Worm (Caenorhabditis elegans): ENCODE measurements around the gene R07G3.7.

DNA sequence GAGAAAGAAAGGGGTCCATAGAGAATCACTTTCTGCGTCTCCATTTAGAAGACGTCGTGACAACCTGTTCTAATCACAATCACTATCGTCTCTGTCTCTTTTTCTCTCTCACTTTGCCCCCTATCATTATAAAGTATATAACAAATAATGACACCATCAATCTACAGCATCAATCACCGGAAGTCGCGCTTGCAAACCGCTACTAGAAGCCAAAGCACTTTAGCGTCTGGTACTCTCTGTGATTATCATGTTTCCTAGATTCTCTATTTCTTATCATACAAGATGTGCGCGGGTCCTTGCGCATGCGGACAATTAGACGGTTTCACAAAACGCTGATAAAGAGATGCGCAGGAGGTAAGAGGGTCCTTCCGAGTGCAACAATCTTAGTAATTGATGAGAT, 17.6 kb upstream of the R07G3.7 start:
- TF ChIP-seq ama-1 (optimal IDR thresholded peaks at IDR 0.05) (no peak), hlh-30 (tag; optimal IDR thresholded peaks at IDR 0.05; ENCODE audit: insufficient read depth) (no peak), npax-4 (tag; optimal IDR thresholded peaks at IDR 0.05) (no peak), ceh-22 (tag; optimal IDR thresholded peaks at IDR 0.05) (no peak), elt-2 (tag; optimal IDR thresholded peaks at IDR 0.05) (peak; percentile 76), ztf-16 (tag; optimal IDR thresholded peaks at IDR 0.05) (no peak), pat-9 (tag; optimal IDR thresholded peaks at IDR 0.05) (no peak), rnt-1 (tag; optimal IDR thresholded peaks at IDR 0.05) (no peak), pax-1 (tag; optimal IDR thresholded peaks at IDR 0.05) (no peak), tbx-2 (tag; optimal IDR thresholded peaks at IDR 0.05) (no peak), ceh-45 (GFP tag; IDR thresholded peaks at IDR 0.05) (no peak), ttx-3 (tag; optimal IDR thresholded peaks at IDR 0.05) (no peak)
